Fruit fly (Drosophila melanogaster) whole organism, prepupa: ENCODE measurements around the gene CG34177.

Source experiments
- CG11762 ChIP-seq: fragments of 200-800 bp; sonication (Bioruptor generic); optimal IDR thresholded peaks from 3 replicates; lab custom pipeline; 2016; ENCODE audit warnings: missing biosample characterization, missing genetic modification characterization; ENCODE audit not compliant: insufficient read depth
- CG3032 ChIP-seq: fragments of 200-800 bp; optimal IDR thresholded peaks from 2 replicates; lab custom pipeline; 2019; ENCODE audit warnings: missing biosample characterization, mild to moderate bottlenecking, missing genetic modification characterization, moderate library complexity
- CG6808 ChIP-seq: fragments of 200-800 bp; sonication (Bioruptor generic); optimal IDR thresholded peaks from 3 replicates; lab custom pipeline; 2017; ENCODE audit warnings: missing biosample characterization, missing genetic modification characterization, mild to moderate bottlenecking, moderate library complexity, missing genetic modification reagents
- CG8119 ChIP-seq: fragments of 200-800 bp; sonication (Bioruptor generic); IDR thresholded peaks from 3 replicates; pipeline ENCODE4 v1.3.6; 2022; ENCODE audit warnings: missing biosample characterization, missing genetic modification characterization
- Gug ChIP-seq: fragments of 200-800 bp; sonication (Bioruptor generic); IDR thresholded peaks from 2 replicates; pipeline ENCODE4 v1.3.6; 2022; ENCODE audit warnings: missing biosample characterization, missing genetic modification characterization
- Sox102F ChIP-seq: fragments of 200-800 bp; sonication (Bioruptor generic); optimal IDR thresholded peaks from 2 replicates; lab custom pipeline; 2016; ENCODE audit warnings: missing biosample characterization, mild to moderate bottlenecking, missing genetic modification characterization
- Sox14 ChIP-seq: fragments of 200-800 bp; sonication (Bioruptor generic); optimal IDR thresholded peaks from 3 replicates; lab custom pipeline; 2016; ENCODE audit warnings: missing biosample characterization, missing genetic modification characterization
- Sox15 ChIP-seq: fragments of 200-800 bp; sonication (Bioruptor generic); optimal IDR thresholded peaks from 3 replicates; lab custom pipeline; 2016; ENCODE audit warnings: missing biosample characterization, missing genetic modification characterization
- acj6 ChIP-seq: fragments of 200-800 bp; sonication (Bioruptor generic); optimal IDR thresholded peaks from 3 replicates; lab custom pipeline; 2016; ENCODE audit warnings: missing biosample characterization, missing genetic modification characterization
- cyc ChIP-seq: fragments of 200-800 bp; sonication (Bioruptor generic); optimal IDR thresholded peaks from 3 replicates; lab custom pipeline; 2016; ENCODE audit warnings: missing biosample characterization, missing genetic modification characterization
- dac ChIP-seq: fragments of 200-800 bp; sonication (Bioruptor generic); optimal IDR thresholded peaks from 2 replicates; lab custom pipeline; 2017; ENCODE audit warnings: missing biosample characterization, mild to moderate bottlenecking, missing genetic modification characterization
- salr ChIP-seq, 2 experiments: fragments of 200-800 bp; sonication (Bioruptor generic); optimal IDR thresholded peaks; 3 replicates each; lab custom pipeline; 2016 to 2018; ENCODE audit warnings: missing biosample characterization in 2 of 2, missing genetic modification characterization in 2 of 2, mild to moderate bottlenecking in 1 of 2
- topi ChIP-seq: fragments of 200-800 bp; sonication (Bioruptor generic); optimal IDR thresholded peaks from 3 replicates; lab custom pipeline; 2016; ENCODE audit warnings: missing biosample characterization, missing genetic modification characterization

- TF ChIP-seq CG3032 (tag; lab: Kevin White, UChicago): no peak
- TF ChIP-seq CG6808: no peak
- TF ChIP-seq salr (GFP tag; optimal IDR thresholded peaks at IDR 0.05; lab: Kevin White, UChicago): no peak
- no peak for TF ChIP-seq CG11762 (GFP tag; lab: Kevin White, UChicago)
- no peak for TF ChIP-seq topi (GFP tag; lab: Kevin White, UChicago)
- TF ChIP-seq CG8119 (GFP tag; lab: Robert Waterston, UW): no peak
- no peak for TF ChIP-seq dac (GFP tag; lab: Kevin White, UChicago)
- TF ChIP-seq Sox15: no peak
- TF ChIP-seq cyc (GFP tag; lab: Kevin White, UChicago): no peak
- TF ChIP-seq Gug: no peak
- no peak for TF ChIP-seq Sox14 (GFP tag; lab: Kevin White, UChicago)
- TF ChIP-seq Sox102F (GFP tag; lab: Kevin White, UChicago): no peak
- TF ChIP-seq acj6 (GFP tag; lab: Kevin White, UChicago): no peak
Measured at dm6 chr2L:4452798-4453197, 19.1 kb downstream of the CG34177 start, which contains the start of gene CG15439.
